Fruit fly (Drosophila melanogaster) whole organism, adult: ENCODE measurements around the gene CG14610.

ENCODE experiments used
- CG12768 ChIP-seq: fragments of 200-800 bp; sonication (Bioruptor generic); optimal IDR thresholded peaks from 2 replicates; lab custom pipeline; 2017; ENCODE audit warnings: missing biosample characterization, missing genetic modification characterization, mild to moderate bottlenecking, moderate library complexity, missing genetic modification reagents
- bab1 ChIP-seq: fragments of 200-800 bp; sonication (Bioruptor generic); optimal IDR thresholded peaks from 3 replicates; lab custom pipeline; 2019; ENCODE audit warnings: missing biosample characterization, mild to moderate bottlenecking, missing genetic modification characterization, moderate library complexity
- ovo ChIP-seq: fragments of 200-800 bp; sonication (Bioruptor generic); optimal IDR thresholded peaks from 2 replicates; lab custom pipeline; 2016; ENCODE audit warnings: missing biosample characterization, missing genetic modification characterization
- tj ChIP-seq: fragments of 200-800 bp; sonication (Bioruptor generic); optimal IDR thresholded peaks from 3 replicates; lab custom pipeline; 2017; ENCODE audit warnings: missing biosample characterization, mild to moderate bottlenecking, missing genetic modification characterization, moderate library complexity

Gene CG14610

dm6 chr3R:7102853-7103833 lies 41.0 kb downstream of the CG14610 start:
- TF ChIP-seq CG12768 (GFP tag; lab: Kevin White, UChicago), result no peak
- peak; percentile 29 for TF ChIP-seq tj (GFP tag; lab: Kevin White, UChicago)
- no peak for TF ChIP-seq ovo

DNA sequence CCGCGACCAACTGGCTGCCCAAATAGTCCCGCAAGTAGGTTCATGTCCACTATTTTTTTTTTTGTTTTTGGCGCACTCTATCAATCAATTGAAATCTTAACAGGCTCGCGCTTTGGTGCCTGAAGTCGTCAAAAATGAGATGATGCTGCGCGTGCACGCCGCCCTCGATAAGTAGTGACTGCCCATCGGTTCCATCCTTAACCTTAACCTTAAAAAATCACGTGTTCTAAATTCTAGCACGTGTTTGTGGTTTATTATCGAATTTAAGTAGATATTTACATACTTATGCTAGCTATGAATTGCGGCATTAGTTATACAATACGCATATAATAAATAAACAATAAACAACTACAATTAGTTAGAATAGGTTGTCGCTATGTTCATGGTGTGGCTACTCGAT lies 49.7 kb downstream of the CG14610 start:
- no peak for TF ChIP-seq bab1 (GFP tag; lab: Kevin White, UChicago)
